Worm (Caenorhabditis elegans) whole organism, late embryonic: Measurements from ENCODE around the gene F38B2.4.

Source experiments
- C08G9.2 ChIP-seq: sonication (generic microtip); optimal IDR thresholded peaks from 2 replicates; lab custom pipeline; 2016; ENCODE audit warnings: mild to moderate bottlenecking, missing genetic modification characterization, moderate library complexity, missing compliant biosample characterization
- C38D4.7 ChIP-seq: fragments of 200-800 bp; sonication (Bioruptor generic); optimal IDR thresholded peaks from 2 replicates; lab custom pipeline; 2018; ENCODE audit warnings: mild to moderate bottlenecking, missing genetic modification characterization, moderate library complexity, missing compliant biosample characterization
- F13H6.1 ChIP-seq: sonication (generic microtip); optimal IDR thresholded peaks from 2 replicates; lab custom pipeline; 2016; ENCODE audit warnings: missing genetic modification characterization, missing compliant biosample characterization
- K02D7.2 ChIP-seq: sonication (generic microtip); optimal IDR thresholded peaks from 2 replicates; lab custom pipeline; 2017; ENCODE audit warnings: mild to moderate bottlenecking, missing genetic modification characterization, missing compliant biosample characterization
- T23F11.4 ChIP-seq: fragments of 200-800 bp; sonication (Bioruptor generic); optimal IDR thresholded peaks from 2 replicates; lab custom pipeline; 2018; ENCODE audit warnings: mild to moderate bottlenecking, missing genetic modification characterization, missing compliant biosample characterization
- Y22D7AL.16 ChIP-seq: sonication (generic microtip); optimal IDR thresholded peaks from 2 replicates; lab custom pipeline; 2016; ENCODE audit warnings: missing genetic modification characterization, missing compliant biosample characterization
- ceh-14 ChIP-seq: sonication (generic microtip); optimal IDR thresholded peaks from 2 replicates; lab custom pipeline; 2016; ENCODE audit warnings: missing genotype, missing genetic modification characterization, missing compliant biosample characterization
- ceh-18 ChIP-seq: sonication (generic microtip); optimal IDR thresholded peaks from 2 replicates; lab custom pipeline; 2016; ENCODE audit warnings: missing genetic modification characterization, missing compliant biosample characterization
- ceh-2 ChIP-seq: sonication (generic microtip); optimal IDR thresholded peaks from 2 replicates; lab custom pipeline; 2016; ENCODE audit warnings: missing genotype, missing genetic modification characterization, missing compliant biosample characterization
- ceh-24 ChIP-seq: sonication (generic microtip); optimal IDR thresholded peaks from 2 replicates; lab custom pipeline; 2016; ENCODE audit warnings: mild to moderate bottlenecking, missing genetic modification characterization, missing compliant biosample characterization
- ceh-31 ChIP-seq: sonication (generic microtip); optimal IDR thresholded peaks from 2 replicates; lab custom pipeline; 2016; ENCODE audit warnings: missing genetic modification characterization, missing compliant biosample characterization
- ceh-34 ChIP-seq: sonication (generic microtip); optimal IDR thresholded peaks from 2 replicates; lab custom pipeline; 2016; ENCODE audit warnings: mild to moderate bottlenecking, missing genetic modification characterization, missing compliant biosample characterization
- ceh-48 ChIP-seq: sonication (generic microtip); optimal IDR thresholded peaks from 2 replicates; lab custom pipeline; 2016; ENCODE audit warnings: missing genetic modification characterization, inconsistent platforms, missing compliant biosample characterization
- ceh-6 ChIP-seq: fragments of 200-800 bp; sonication (Bioruptor generic); optimal IDR thresholded peaks from 2 replicates; lab custom pipeline; 2018; ENCODE audit warnings: mild to moderate bottlenecking, missing genetic modification characterization, missing compliant biosample characterization
- elt-2 ChIP-seq: sonication (generic microtip); optimal IDR thresholded peaks from 2 replicates; lab custom pipeline; 2016; ENCODE audit warnings: missing genetic modification reagents, missing genetic modification characterization, missing compliant biosample characterization
- elt-4 ChIP-seq: sonication (generic microtip); optimal IDR thresholded peaks from 2 replicates; lab custom pipeline; 2016; ENCODE audit warnings: missing genetic modification characterization, missing compliant biosample characterization
- eyg-1 ChIP-seq: sonication (generic microtip); optimal IDR thresholded peaks from 2 replicates; lab custom pipeline; 2016; ENCODE audit warnings: missing genotype, missing genetic modification characterization, missing compliant biosample characterization
- fax-1 ChIP-seq: sonication (generic microtip); optimal IDR thresholded peaks from 2 replicates; lab custom pipeline; 2016; ENCODE audit warnings: missing genotype, missing genetic modification characterization, missing compliant biosample characterization
- gmeb-2 ChIP-seq: sonication (generic microtip); optimal IDR thresholded peaks from 2 replicates; lab custom pipeline; 2016; ENCODE audit warnings: missing genetic modification characterization, inconsistent platforms, missing compliant biosample characterization
- hlh-13 ChIP-seq: fragments of 200-800 bp; sonication (Bioruptor generic); optimal IDR thresholded peaks from 2 replicates; lab custom pipeline; 2018; ENCODE audit warnings: mild to moderate bottlenecking, missing genetic modification characterization, missing compliant biosample characterization
- hlh-15 ChIP-seq: sonication (generic microtip); optimal IDR thresholded peaks from 2 replicates; lab custom pipeline; 2016; ENCODE audit warnings: missing genetic modification characterization, missing compliant biosample characterization
- hlh-6 ChIP-seq: sonication (generic microtip); optimal IDR thresholded peaks from 2 replicates; lab custom pipeline; 2016; ENCODE audit warnings: missing genotype, missing genetic modification characterization, missing compliant biosample characterization
- hlh-8 ChIP-seq: sonication (generic microtip); optimal IDR thresholded peaks from 2 replicates; lab custom pipeline; 2016; ENCODE audit warnings: missing genotype, missing genetic modification characterization, missing compliant biosample characterization
- lim-6 ChIP-seq: sonication (generic microtip); optimal IDR thresholded peaks from 2 replicates; lab custom pipeline; 2016; ENCODE audit warnings: missing genetic modification characterization, missing compliant biosample characterization
- lin-11 ChIP-seq: fragments of 200-800 bp; sonication (Bioruptor generic); optimal IDR thresholded peaks from 2 replicates; lab custom pipeline; 2018; ENCODE audit warnings: mild to moderate bottlenecking, missing genetic modification characterization, missing compliant biosample characterization
- madf-2 ChIP-seq: sonication (generic microtip); optimal IDR thresholded peaks from 2 replicates; lab custom pipeline; 2017; ENCODE audit warnings: missing genetic modification characterization, missing compliant biosample characterization
- mec-3 ChIP-seq: sonication (generic microtip); optimal IDR thresholded peaks from 2 replicates; lab custom pipeline; 2016; ENCODE audit warnings: borderline replicate concordance, missing genetic modification characterization, missing compliant biosample characterization
- nfya-1 ChIP-seq: sonication (generic microtip); optimal IDR thresholded peaks from 2 replicates; lab custom pipeline; 2017; ENCODE audit warnings: missing genetic modification characterization, mild to moderate bottlenecking, missing compliant biosample characterization, antibody characterized with exemption, moderate library complexity
- nhr-11 ChIP-seq: fragments of 150-350 bp; optimal IDR thresholded peaks from 2 replicates; lab custom pipeline; 2014; ENCODE audit warnings: missing biosample characterization, missing genetic modification characterization
- nhr-232 ChIP-seq: sonication (generic microtip); optimal IDR thresholded peaks from 2 replicates; lab custom pipeline; 2016; ENCODE audit warnings: missing genetic modification characterization, missing compliant biosample characterization
- npax-4 ChIP-seq: sonication (generic microtip); optimal IDR thresholded peaks from 2 replicates; lab custom pipeline; 2016; ENCODE audit warnings: missing genetic modification characterization, missing compliant biosample characterization
- pag-3 ChIP-seq: sonication (generic microtip); optimal IDR thresholded peaks from 2 replicates; lab custom pipeline; 2016; ENCODE audit warnings: missing compliant biosample characterization, missing genetic modification characterization, borderline replicate concordance
- pha-2 ChIP-seq: sonication (generic microtip); optimal IDR thresholded peaks from 2 replicates; lab custom pipeline; 2017; ENCODE audit warnings: mild to moderate bottlenecking, missing genetic modification characterization, missing compliant biosample characterization
- pqm-1 ChIP-seq: sonication (generic microtip); optimal IDR thresholded peaks from 2 replicates; lab custom pipeline; 2016; ENCODE audit warnings: missing genetic modification characterization, missing compliant biosample characterization
- pros-1 ChIP-seq: fragments of 150-350 bp; optimal IDR thresholded peaks from 2 replicates; lab custom pipeline; 2014; ENCODE audit warnings: missing biosample characterization, missing genetic modification reagents, missing genetic modification characterization
- ref-2 ChIP-seq: sonication (generic microtip); optimal IDR thresholded peaks from 2 replicates; lab custom pipeline; 2016; ENCODE audit warnings: missing genetic modification characterization, missing compliant biosample characterization
- rnt-1 ChIP-seq: sonication (generic microtip); optimal IDR thresholded peaks from 2 replicates; lab custom pipeline; 2016; ENCODE audit warnings: missing genetic modification characterization, missing compliant biosample characterization
- sdc-2 ChIP-seq: sonication (generic microtip); optimal IDR thresholded peaks from 2 replicates; lab custom pipeline; 2016; ENCODE audit warnings: missing genotype, missing genetic modification characterization, missing compliant biosample characterization
- sox-2 ChIP-seq: fragments of 200-800 bp; sonication (Bioruptor generic); IDR thresholded peaks from 2 replicates; pipeline ENCODE4 v1.3.6; 2022; ENCODE audit warnings: missing genetic modification reagents, missing genetic modification characterization, missing compliant biosample characterization
- tbx-2 ChIP-seq: sonication (generic microtip); optimal IDR thresholded peaks from 2 replicates; lab custom pipeline; 2016; ENCODE audit warnings: missing genetic modification characterization, missing compliant biosample characterization
- tbx-7 ChIP-seq: sonication (generic microtip); optimal IDR thresholded peaks from 2 replicates; lab custom pipeline; 2016; ENCODE audit warnings: missing genotype, missing genetic modification characterization, missing compliant biosample characterization
- ttx-3 ChIP-seq: sonication (generic microtip); optimal IDR thresholded peaks from 2 replicates; lab custom pipeline; 2016; ENCODE audit warnings: missing genetic modification reagents, missing genetic modification characterization, missing compliant biosample characterization
- unc-42 ChIP-seq: sonication (generic microtip); optimal IDR thresholded peaks from 2 replicates; lab custom pipeline; 2016; ENCODE audit warnings: missing genotype, missing genetic modification characterization, missing compliant biosample characterization
- unc-55 ChIP-seq: sonication (generic microtip); optimal IDR thresholded peaks from 2 replicates; lab custom pipeline; 2017; ENCODE audit warnings: missing biosample characterization, missing genetic modification reagents, missing genetic modification characterization

The F38B2.4 gene

DNA sequence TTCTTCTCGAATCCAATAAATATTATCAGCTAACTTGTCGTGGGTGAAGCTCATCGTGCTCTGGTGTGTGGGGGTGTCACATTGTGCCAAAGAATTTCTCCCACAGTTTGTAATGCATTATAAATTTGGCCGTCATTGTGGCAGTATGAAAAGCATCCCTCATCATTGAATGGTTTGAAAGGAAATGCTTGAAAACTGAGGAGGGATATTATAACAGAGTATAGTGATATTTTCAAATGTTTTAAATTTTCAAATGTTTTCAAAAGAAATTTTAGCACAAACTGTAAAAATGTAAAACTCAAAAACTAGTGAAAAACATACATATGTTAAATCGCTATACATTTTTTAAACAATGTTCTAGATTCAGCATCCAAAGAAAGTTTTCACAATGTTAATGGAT is 18.5 kb downstream of the F38B2.4 start, which contains the start of gene C03A3.3:
TSS of gene C03A3.3 (minus strand) at position 101 of the 400 bp plus-strand sequence.
- TF ChIP-seq tbx-2 (tag; lab: Kevin White, UChicago) (no peak), elt-4 (tag; lab: Kevin White, UChicago) (no peak), ref-2 (tag; lab: Kevin White, UChicago) (no peak), lim-6 (tag; lab: Kevin White, UChicago) (no peak), hlh-6 (tag; lab: Kevin White, UChicago) (no peak), elt-2 (tag; lab: Kevin White, UChicago) (no peak), gmeb-2 (tag; lab: Kevin White, UChicago) (no peak), fax-1 (tag; lab: Kevin White, UChicago) (no peak), C08G9.2 (tag; lab: Kevin White, UChicago) (no peak), sdc-2 (tag; lab: Kevin White, UChicago) (no peak), ceh-31 (no peak), C38D4.7 (no peak)

DNA sequence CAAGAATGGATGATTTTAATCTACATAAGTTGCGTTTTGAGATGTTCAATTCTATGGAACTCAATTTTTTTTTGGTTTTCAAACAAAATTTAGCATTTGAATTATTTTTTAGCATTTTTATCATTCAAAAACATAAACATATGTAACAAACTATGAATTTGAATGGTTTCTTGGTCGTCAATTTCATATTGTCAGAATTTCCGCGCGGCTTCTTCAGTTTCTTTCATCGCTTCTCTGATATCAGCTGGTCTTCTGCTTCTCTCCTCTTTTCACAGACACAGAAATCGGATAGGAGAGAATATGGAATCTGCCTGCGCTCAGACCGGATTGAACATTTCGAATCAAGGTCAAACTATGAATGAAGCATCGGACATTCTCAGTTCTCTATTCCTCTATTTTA is 20.8 kb downstream of the F38B2.4 start, which contains the start of gene C03A3.9:
TSS of gene C03A3.9 (plus strand) at position 301 of the 400 bp plus-strand sequence.
- TF ChIP-seq npax-4 (tag; lab: Kevin White, UChicago): no peak
- TF ChIP-seq C38D4.7: no peak
- TF ChIP-seq mec-3 (tag; lab: Kevin White, UChicago): no peak
- no peak for TF ChIP-seq pag-3 (tag; lab: Kevin White, UChicago)
- TF ChIP-seq elt-4 (tag; lab: Kevin White, UChicago): no peak
- no peak for TF ChIP-seq ceh-2 (tag; lab: Kevin White, UChicago)
- TF ChIP-seq ttx-3 (tag; lab: Kevin White, UChicago): no peak
- TF ChIP-seq unc-55 (GFP tag; lab: Kevin White, UChicago): no peak
- no peak for TF ChIP-seq K02D7.2 (tag; lab: Kevin White, UChicago)
- TF ChIP-seq pha-2 (tag; lab: Kevin White, UChicago): no peak
- TF ChIP-seq lin-11 (tag; lab: Kevin White, UChicago): no peak
- no peak for TF ChIP-seq hlh-15 (tag; lab: Kevin White, UChicago)
- TF ChIP-seq tbx-7 (tag; lab: Kevin White, UChicago): no peak
- TF ChIP-seq pqm-1 (tag; lab: Kevin White, UChicago): no peak
- no peak for TF ChIP-seq sox-2 (GFP tag; lab: Robert Waterston, UW)

ce11 chrX:11264715-11265114 is 22.8 kb downstream of the F38B2.4 start:
- TF ChIP-seq pha-2 (tag; lab: Kevin White, UChicago) (no peak), hlh-8 (tag; lab: Kevin White, UChicago) (no peak), ceh-2 (tag; lab: Kevin White, UChicago) (no peak), hlh-13 (GFP tag; lab: Kevin White, UChicago) (no peak), Y22D7AL.16 (tag; lab: Kevin White, UChicago) (no peak), F13H6.1 (no peak), ceh-18 (no peak), eyg-1 (tag; lab: Kevin White, UChicago) (no peak), nhr-11 (tag; lab: Kevin White, UChicago) (no peak)

DNA sequence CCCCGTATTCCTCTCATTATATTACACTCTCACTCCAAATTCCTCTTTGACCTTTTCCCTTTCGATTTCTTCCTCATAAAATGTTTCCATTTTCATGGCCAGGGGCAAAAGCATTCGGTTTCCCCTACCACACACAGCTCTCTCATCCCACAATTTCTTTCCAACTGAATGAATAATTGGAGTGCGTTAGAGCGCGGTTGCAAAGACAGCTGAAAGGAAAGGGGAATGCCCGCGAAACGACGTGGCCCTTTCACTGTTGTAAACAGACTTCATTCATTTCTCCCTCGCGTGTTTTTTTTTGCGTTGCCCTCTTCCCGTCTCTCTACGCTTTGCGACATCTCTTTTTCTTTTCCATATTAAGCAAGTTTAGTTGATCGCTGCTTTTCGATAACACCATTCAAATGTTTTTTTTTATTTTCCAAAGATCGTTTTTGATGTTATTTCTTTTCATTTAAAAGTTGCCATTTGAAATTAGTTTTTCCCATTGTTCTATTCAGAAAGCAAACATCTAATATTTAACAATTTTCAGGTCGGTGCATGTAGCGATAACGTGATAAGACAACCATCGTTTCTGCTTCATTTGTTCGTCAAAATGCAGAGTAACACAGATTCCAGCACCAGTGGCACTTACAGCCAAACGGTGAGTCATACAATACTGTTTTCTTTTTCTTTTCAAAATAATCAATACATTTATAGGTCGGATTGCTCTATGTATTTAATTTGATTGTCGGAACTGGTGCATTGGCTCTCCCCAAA is 25.0 kb downstream of the F38B2.4 start, which contains the start of gene C03A3.2:
TSS of gene C03A3.2 (plus strand) at position 530 of the 756 bp plus-strand sequence.
- TF ChIP-seq ref-2 (tag; lab: Kevin White, UChicago) (peak; percentile 2), hlh-15 (tag; lab: Kevin White, UChicago) (no peak), rnt-1 (tag; lab: Kevin White, UChicago) (peak; percentile 20), tbx-2 (tag; lab: Kevin White, UChicago) (peak; percentile 76), ceh-48 (tag; lab: Kevin White, UChicago) (no peak), nhr-232 (tag; lab: Kevin White, UChicago) (no peak), hlh-6 (tag; lab: Kevin White, UChicago) (no peak), ceh-24 (tag; lab: Kevin White, UChicago) (no peak), ceh-31 (peak; percentile 94), unc-42 (tag; lab: Kevin White, UChicago) (peak; percentile 90), ceh-14 (tag; lab: Kevin White, UChicago) (peak; percentile 68), ceh-34 (tag; lab: Kevin White, UChicago) (peak; percentile 66), madf-2 (tag; lab: Kevin White, UChicago) (peak; percentile 13), ceh-18 (peak; percentile 81), lin-11 (tag; lab: Kevin White, UChicago) (no peak), ceh-6 (peak; percentile 23), tbx-7 (tag; lab: Kevin White, UChicago) (no peak), T23F11.4 (GFP tag; lab: Kevin White, UChicago) (no peak), nfya-1 (tag; lab: Kevin White, UChicago) (peak; percentile 77), hlh-13 (GFP tag; lab: Kevin White, UChicago) (no peak), nhr-11 (tag; lab: Kevin White, UChicago) (no peak), pros-1 (tag; lab: Kevin White, UChicago) (peak; percentile 43), Y22D7AL.16 (tag; lab: Kevin White, UChicago) (no peak), K02D7.2 (tag; lab: Kevin White, UChicago) (no peak)
